Worm (Caenorhabditis elegans) whole organism, young adult: ENCODE results near the gene col-78.

ENCODE experiments used
- Y95B8A.8 ChIP-seq: fragments of 200-800 bp; sonication (Bioruptor generic); IDR thresholded peaks from 2 replicates; pipeline ENCODE4 v1.3.6; 2022; ENCODE audit warnings: missing genetic modification reagents, missing genetic modification characterization, missing compliant biosample characterization
- ZK185.1 ChIP-seq: sonication (generic microtip); optimal IDR thresholded peaks from 2 replicates; lab custom pipeline; 2016; ENCODE audit warnings: mild to moderate bottlenecking, missing genetic modification characterization, missing compliant biosample characterization; ENCODE audit not compliant: poor library complexity, severe bottlenecking
- atf-7 ChIP-seq: sonication (generic microtip); optimal IDR thresholded peaks from 2 replicates; lab custom pipeline; 2017; ENCODE audit warnings: mild to moderate bottlenecking, missing genetic modification characterization, missing compliant biosample characterization
- attf-3 ChIP-seq: fragments of 200-800 bp; sonication (Bioruptor generic); conservative IDR thresholded peaks from 2 replicates; pipeline ENCODE4 v1.3.6; 2022; ENCODE audit warnings: missing genetic modification reagents, missing genetic modification characterization, missing compliant biosample characterization
- bed-2 ChIP-seq: fragments of 200-800 bp; sonication (Bioruptor generic); IDR thresholded peaks from 2 replicates; pipeline ENCODE4 v1.3.6; 2022; ENCODE audit warnings: missing genetic modification reagents, missing genetic modification characterization, missing compliant biosample characterization
- cebp-1 ChIP-seq, 2 experiments: fragments of 200-800 bp in 1 of 2; sonication (Bioruptor generic) in 1 of 2; sonication (generic microtip) in 1 of 2; IDR thresholded peaks in 1 of 2; optimal IDR thresholded peaks in 1 of 2; 2 replicates each; pipeline versions ENCODE4 v1.3.6 to Lab custom; 2017 to 2022; ENCODE audit warnings: missing compliant biosample characterization in 2 of 2, missing genetic modification characterization in 2 of 2, mild to moderate bottlenecking in 1 of 2, missing genetic modification reagents in 1 of 2, moderate library complexity in 1 of 2
- ceh-40 ChIP-seq: fragments of 200-800 bp; sonication (Bioruptor generic); IDR thresholded peaks from 2 replicates; pipeline ENCODE4 v1.3.6; 2022; ENCODE audit warnings: missing genetic modification characterization, missing compliant biosample characterization
- dpl-1 ChIP-seq: fragments of 150-350 bp; optimal IDR thresholded peaks from 2 replicates; lab custom pipeline; 2014; ENCODE audit warnings: missing biosample characterization, missing genetic modification reagents, missing genetic modification characterization
- efl-1 ChIP-seq: fragments of 150-350 bp; optimal IDR thresholded peaks from 2 replicates; lab custom pipeline; 2014; ENCODE audit warnings: missing biosample characterization, missing genetic modification reagents, missing genetic modification characterization
- fkh-3 ChIP-seq: sonication (generic microtip); optimal IDR thresholded peaks from 2 replicates; lab custom pipeline; 2016; ENCODE audit warnings: mild to moderate bottlenecking, missing genetic modification characterization, missing compliant biosample characterization
- gei-17 ChIP-seq: fragments of 200-800 bp; sonication (Bioruptor generic); optimal IDR thresholded peaks from 2 replicates; lab custom pipeline; 2018; ENCODE audit warnings: mild to moderate bottlenecking, missing genetic modification characterization, missing compliant biosample characterization
- hlh-12 ChIP-seq: sonication (generic microtip); optimal IDR thresholded peaks from 2 replicates; lab custom pipeline; 2016; ENCODE audit warnings: missing genetic modification characterization, missing compliant biosample characterization
- hmg-1.2 ChIP-seq: fragments of 200-800 bp; sonication (Bioruptor generic); IDR thresholded peaks from 2 replicates; pipeline ENCODE4 v1.3.6; 2022; ENCODE audit warnings: missing genetic modification reagents, missing genetic modification characterization, missing compliant biosample characterization
- let-526 ChIP-seq: fragments of 200-800 bp; sonication (Bioruptor generic); IDR thresholded peaks from 2 replicates; pipeline ENCODE4 v1.3.6; 2022; ENCODE audit warnings: missing genetic modification reagents, missing genetic modification characterization, missing compliant biosample characterization
- lin-35 ChIP-seq, 3 experiments: fragments of 150-350 bp in 2 of 3; sonication (generic microtip) in 1 of 3; optimal IDR thresholded peaks; 2 replicates each; lab custom pipeline; 2014 to 2018; ENCODE audit warnings: missing biosample characterization in 3 of 3, missing genetic modification characterization in 3 of 3, missing genetic modification reagents in 3 of 3
- lin-40 ChIP-seq: sonication (generic microtip); optimal IDR thresholded peaks from 2 replicates; lab custom pipeline; 2016; ENCODE audit warnings: missing genetic modification characterization, mild to moderate bottlenecking, missing compliant biosample characterization, missing genotype, missing genetic modification reagents
- lin-54 ChIP-seq: fragments of 200-800 bp; sonication (Bioruptor generic); optimal IDR thresholded peaks from 2 replicates; lab custom pipeline; 2018; ENCODE audit warnings: mild to moderate bottlenecking, missing genetic modification characterization, missing compliant biosample characterization
- lsy-27 ChIP-seq: sonication (generic microtip); optimal IDR thresholded peaks from 2 replicates; lab custom pipeline; 2017; ENCODE audit warnings: missing genetic modification characterization, mild to moderate bottlenecking, missing compliant biosample characterization, antibody characterized with exemption, missing genotype, borderline replicate concordance; ENCODE audit not compliant: insufficient read depth
- madf-3 ChIP-seq: fragments of 200-800 bp; sonication (Bioruptor generic); IDR thresholded peaks from 2 replicates; pipeline ENCODE4 v1.3.6; 2022; ENCODE audit warnings: missing genetic modification reagents, missing genetic modification characterization, missing compliant biosample characterization
- madf-6 ChIP-seq: fragments of 200-800 bp; sonication (Bioruptor generic); IDR thresholded peaks from 2 replicates; pipeline ENCODE4 v1.3.6; 2022; ENCODE audit warnings: missing genetic modification reagents, missing genetic modification characterization, missing compliant biosample characterization
- madf-8 ChIP-seq: fragments of 200-800 bp; sonication (Bioruptor generic); conservative IDR thresholded peaks from 2 replicates; pipeline ENCODE4 v1.3.6; 2022; ENCODE audit warnings: missing genetic modification reagents, missing genetic modification characterization, missing compliant biosample characterization
- nfya-1 ChIP-seq: sonication (generic microtip); optimal IDR thresholded peaks from 2 replicates; lab custom pipeline; 2017; ENCODE audit warnings: antibody characterized with exemption, missing compliant biosample characterization, missing genetic modification characterization, borderline replicate concordance; ENCODE audit not compliant: insufficient read depth
- nfyb-1 ChIP-seq: fragments of 200-800 bp; sonication (Bioruptor generic); IDR thresholded peaks from 2 replicates; pipeline ENCODE4 v1.3.6; 2022; ENCODE audit warnings: missing genetic modification reagents, missing genetic modification characterization, missing compliant biosample characterization
- nhr-27 ChIP-seq: fragments of 200-800 bp; sonication (Bioruptor generic); optimal IDR thresholded peaks from 2 replicates; lab custom pipeline; 2018; ENCODE audit warnings: mild to moderate bottlenecking, missing genetic modification characterization, moderate library complexity, missing compliant biosample characterization
- pha-4 ChIP-seq: fragments of 150-350 bp; sonication (generic microtip); optimal IDR thresholded peaks from 2 replicates; lab custom pipeline; 2014; ENCODE audit warnings: missing biosample characterization, missing genetic modification reagents, missing genetic modification characterization
- rcor-1 ChIP-seq: fragments of 200-800 bp; sonication (Bioruptor generic); IDR thresholded peaks from 2 replicates; pipeline ENCODE4 v1.3.6; 2022; ENCODE audit warnings: missing genetic modification reagents, missing genetic modification characterization, missing compliant biosample characterization
- repo-1 ChIP-seq: sonication (generic microtip); optimal IDR thresholded peaks from 2 replicates; lab custom pipeline; 2017; ENCODE audit warnings: mild to moderate bottlenecking, missing genetic modification characterization, missing compliant biosample characterization
- snpc-4 ChIP-seq, 5 experiments: fragments of 150-350 bp in 1 of 5; sonication (generic microtip) in 4 of 5; optimal IDR thresholded peaks; 2 replicates each; lab custom pipeline; 2014 to 2018; ENCODE audit warnings: missing genetic modification characterization in 5 of 5, missing biosample characterization in 3 of 5, antibody characterized with exemption in 2 of 5, mild to moderate bottlenecking in 2 of 5, missing compliant biosample characterization in 2 of 5, missing genotype in 2 of 5, moderate library complexity in 2 of 5, missing genetic modification reagents in 1 of 5
- sptf-2 ChIP-seq: fragments of 200-800 bp; sonication (Bioruptor generic); optimal IDR thresholded peaks from 2 replicates; lab custom pipeline; 2018; ENCODE audit warnings: mild to moderate bottlenecking, missing genetic modification characterization, missing compliant biosample characterization
- ztf-22 ChIP-seq: fragments of 200-800 bp; sonication (Bioruptor generic); optimal IDR thresholded peaks from 2 replicates; lab custom pipeline; 2018; ENCODE audit warnings: mild to moderate bottlenecking, missing genetic modification characterization, moderate library complexity, missing compliant biosample characterization
- ztf-3 ChIP-seq: fragments of 200-800 bp; sonication (Bioruptor generic); optimal IDR thresholded peaks from 2 replicates; lab custom pipeline; 2018; ENCODE audit warnings: mild to moderate bottlenecking, missing genetic modification characterization, missing compliant biosample characterization

col-78 gene

ce11 chrII:9167730-9168129 lies 15.4 kb downstream of the col-78 start, which contains the start of gene T23G7.3:
T23G7.3 (minus strand) TSS chrII:9167830.
- no peak for TF ChIP-seq hmg-1.2 (GFP tag; lab: Robert Waterston, UW)
- TF ChIP-seq rcor-1, result no peak
- no peak for TF ChIP-seq snpc-4 (GFP tag; optimal IDR thresholded peaks at IDR 0.05; lab: Kevin White, UChicago)
- no peak for TF ChIP-seq snpc-4 (tag; optimal IDR thresholded peaks at IDR 0.05; lab: Kevin White, UChicago)
- TF ChIP-seq Y95B8A.8 (GFP tag; lab: Robert Waterston, UW), result no peak
- no peak for TF ChIP-seq ZK185.1 (tag; lab: Kevin White, UChicago)
- no peak for TF ChIP-seq cebp-1 (GFP tag; IDR thresholded peaks at IDR 0.05; lab: Robert Waterston, UW)
- no peak for TF ChIP-seq cebp-1 (tag; optimal IDR thresholded peaks at IDR 0.05; lab: Kevin White, UChicago)
- no peak for TF ChIP-seq fkh-3 (tag; lab: Kevin White, UChicago)

ce11 chrII:9169450-9169960 lies 17.2 kb downstream of the col-78 start, which contains the start of gene dpl-1:
dpl-1 (plus strand) TSS chrII:9169910.
- no peak for TF ChIP-seq ztf-3 (GFP tag; lab: Kevin White, UChicago)
- peak; percentile 30 for TF ChIP-seq lin-54
- TF ChIP-seq nhr-27 (tag; lab: Kevin White, UChicago), result no peak
- peak in 1 of 3 experiments; percentile 59 for TF ChIP-seq lin-35 (GFP tag; optimal IDR thresholded peaks at IDR 0.05; lab: Kevin White, UChicago)
- peak; percentile 39 for TF ChIP-seq efl-1 (GFP tag; lab: Kevin White, UChicago)
- TF ChIP-seq dpl-1 (GFP tag; lab: Kevin White, UChicago), result peak; percentile 26
- TF ChIP-seq lin-40, result no peak
- peak; percentile 92 for TF ChIP-seq attf-3
- TF ChIP-seq, all 124 proteins: peak for 5

- 0 out of 2 replicates have a peak, but pooled peaks have one; percentile 24 for TF ChIP-seq madf-3 (GFP tag; lab: Robert Waterston, UW)
- TF ChIP-seq pha-4, result no peak
Measured at ce11 chrII:9170048-9170447, 17.7 kb downstream of the col-78 start.

- TF ChIP-seq madf-8 (GFP tag; lab: Robert Waterston, UW) (no peak), madf-6 (GFP tag; lab: Robert Waterston, UW) (0 out of 2 replicates have a peak, but pooled peaks have one; percentile 11)
Measured at ce11 chrII:9170851-9171250, 18.5 kb downstream of the col-78 start.

- TF ChIP-seq sptf-2 (GFP tag; lab: Kevin White, UChicago) (no peak), repo-1 (tag; lab: Kevin White, UChicago) (no peak), bed-2 (GFP tag; lab: Robert Waterston, UW) (no peak), gei-17 (GFP tag; lab: Kevin White, UChicago) (no peak), hlh-12 (no peak), lsy-27 (tag; lab: Kevin White, UChicago) (no peak), atf-7 (no peak), nfyb-1 (no peak), nfya-1 (tag; lab: Kevin White, UChicago) (no peak), ceh-40 (no peak), ztf-22 (GFP tag; lab: Kevin White, UChicago) (no peak), efl-1 (GFP tag; lab: Kevin White, UChicago) (no peak), attf-3 (no peak), let-526 (GFP tag; lab: Robert Waterston, UW) (no peak)
Measured at ce11 chrII:9171466-9172187, 19.3 kb downstream of the col-78 start.
